Fruit fly (Drosophila melanogaster): Measurements from ENCODE around the gene grp.

The grp gene

dm6 chr2L:16743055-16743805 lies 63.4 kb downstream of the grp start, which contains the start of the genes LSm7 and BuGZ (continued):
- TF ChIP-seq CG11560 (tag; IDR thresholded peaks at IDR 0.05) (peak; percentile 80; the same call in 2 of the 3 replicates), Rx (GFP tag; IDR thresholded peaks at IDR 0.05) (peak; percentile 20; the same call in 1 of the 2 replicates), CG10543 (GFP tag; optimal IDR thresholded peaks at IDR 0.05) (peak; percentile 12), pnt (GFP tag; optimal IDR thresholded peaks at IDR 0.05) (no peak), bab2 (GFP tag; optimal IDR thresholded peaks at IDR 0.05) (no peak), caup (GFP tag; optimal IDR thresholded peaks at IDR 0.05; ENCODE audit: severe bottlenecking) (peak; percentile 46), CG10565 (GFP tag; optimal IDR thresholded peaks at IDR 0.05) (no peak), CG10274 (GFP tag; optimal IDR thresholded peaks at IDR 0.05) (no peak), salm (tag; optimal IDR thresholded peaks at IDR 0.05) (peak; percentile 3), psq (GFP tag; optimal IDR thresholded peaks at IDR 0.05) (peak; percentile 3), Trl (optimal IDR thresholded peaks at IDR 0.05) (no peak), Trl (GFP tag; optimal IDR thresholded peaks at IDR 0.05) (peak; percentile 32), chif (GFP tag; optimal IDR thresholded peaks at IDR 0.05) (peak in 1 of 2 experiments; percentile 19), CG14667 (GFP tag; IDR thresholded peaks at IDR 0.05) (no peak), CG13775 (GFP tag; optimal IDR thresholded peaks at IDR 0.05) (peak; percentile 65), CG4820 (GFP tag; optimal IDR thresholded peaks at IDR 0.05) (peak; percentile 23), CG34224 (GFP tag; IDR thresholded peaks at IDR 0.05; ENCODE audit: partially characterized antibody) (peak; percentile 42; the same call in 2 of the 3 replicates), seq (GFP tag; IDR thresholded peaks at IDR 0.05) (no peak), CG8388 (GFP tag; optimal IDR thresholded peaks at IDR 0.05) (peak; percentile 36), CG17361 (GFP tag; IDR thresholded peaks at IDR 0.05) (no peak; the same call in 1 of the 3 replicates), CG13624 (GFP tag; optimal IDR thresholded peaks at IDR 0.05) (peak; percentile 34), CG12299 (tag; optimal IDR thresholded peaks at IDR 0.05) (peak; percentile 3), Bgb (GFP tag; IDR thresholded peaks at IDR 0.05; ENCODE audit: partially characterized antibody) (peak; percentile 43; the same call in 1 of the 2 replicates), Max (GFP tag; optimal IDR thresholded peaks at IDR 0.05) (peak; percentile 48), Dll (GFP tag; IDR thresholded peaks at IDR 0.05; ENCODE audit: partially characterized antibody) (peak; percentile 78), knrl (GFP tag; IDR thresholded peaks at IDR 0.05; ENCODE audit: partially characterized antibody) (peak; percentile 66), Adf1 (GFP tag; IDR thresholded peaks at IDR 0.05) (no peak; the same call in 1 of the 2 replicates), CG8944 (GFP tag; optimal IDR thresholded peaks at IDR 0.05) (peak; percentile 8), CG17385 (GFP tag; optimal IDR thresholded peaks at IDR 0.05) (no peak), row (GFP tag; IDR thresholded peaks at IDR 0.05) (peak; percentile 49; the same call in 1 of the 3 replicates), Ets65A (GFP tag) (peak; percentile 69), CG13424 (tag; optimal IDR thresholded peaks at IDR 0.05) (peak; percentile 57), Dref (GFP tag; IDR thresholded peaks at IDR 0.05) (peak; percentile 66), Xrp1 (GFP tag; IDR thresholded peaks at IDR 0.05) (peak; percentile 31; the same call in 1 of the 2 replicates), shn (GFP tag; optimal IDR thresholded peaks at IDR 0.05) (no peak), ara (GFP tag; IDR thresholded peaks at IDR 0.05) (no peak), Dad (GFP tag; optimal IDR thresholded peaks at IDR 0.05) (no peak), ap (GFP tag; IDR thresholded peaks at IDR 0.05) (no peak), Dp (GFP tag; optimal IDR thresholded peaks at IDR 0.05) (peak; percentile 61), fd102C (GFP tag; optimal IDR thresholded peaks at IDR 0.05) (peak; percentile 35), CG6765 (GFP tag; optimal IDR thresholded peaks at IDR 0.05) (peak; percentile 19), H15 (GFP tag; IDR thresholded peaks at IDR 0.05) (0 out of 3 replicates have a peak, but pooled peaks have one; percentile 12), crp (GFP tag; optimal IDR thresholded peaks at IDR 0.05) (peak in 1 of 2 experiments; percentile 39), bigmax (GFP tag; optimal IDR thresholded peaks at IDR 0.05) (no peak), CG9797 (GFP tag; optimal IDR thresholded peaks at IDR 0.05) (peak; percentile 82), kah (GFP tag; optimal IDR thresholded peaks at IDR 0.05) (no peak), CG17829 (tag; optimal IDR thresholded peaks at IDR 0.05) (peak; percentile 60), sens-2 (GFP tag; IDR thresholded peaks at IDR 0.05) (no peak), croc (GFP tag; conservative IDR thresholded peaks at IDR 0.05) (no peak)
